Fruit fly (Drosophila melanogaster): ENCODE results near the gene Bulli.

Bulli gene

DNA sequence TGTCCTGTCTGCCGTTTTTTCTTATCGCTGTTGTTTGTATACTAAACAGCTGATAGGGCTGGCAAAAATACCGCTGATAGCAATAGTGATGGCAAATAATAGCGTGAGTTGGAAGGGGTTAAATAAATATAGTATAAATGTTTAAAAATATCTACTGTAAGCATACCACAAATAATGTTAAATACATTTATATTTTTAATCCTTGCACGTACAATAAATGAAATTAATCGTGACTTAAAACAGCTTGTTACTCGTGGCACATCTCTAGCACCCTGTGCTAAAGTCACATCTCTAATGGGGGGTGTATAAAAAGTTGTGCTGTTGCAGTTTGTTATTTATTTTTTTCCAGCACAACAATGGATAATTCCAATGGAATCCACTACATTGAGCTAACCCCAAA is at the start of gene Bulli, which contains the start of gene CG10147 (continued):
- TF ChIP-seq CG7963 (GFP tag; IDR thresholded peaks at IDR 0.05; ENCODE audit: partially characterized antibody) = peak; percentile 86
- peak; percentile 91 for TF ChIP-seq BtbVII (GFP tag; optimal IDR thresholded peaks at IDR 0.05)
- TF ChIP-seq CG6765 (GFP tag; optimal IDR thresholded peaks at IDR 0.05) = peak; percentile 90
- TF ChIP-seq Doc2 (GFP tag; IDR thresholded peaks at IDR 0.05) = peak; percentile 94
- peak; percentile 87 for TF ChIP-seq CG12071 (GFP tag; optimal IDR thresholded peaks at IDR 0.05)
- peak; percentile 95 to 99 for TF ChIP-seq crp (GFP tag; optimal IDR thresholded peaks at IDR 0.05)
- TF ChIP-seq CG8388 (GFP tag; optimal IDR thresholded peaks at IDR 0.05) = peak; percentile 94
- TF ChIP-seq CG18764 (GFP tag; optimal IDR thresholded peaks at IDR 0.05) = peak; percentile 97
- peak; percentile 96 for TF ChIP-seq Taf1 (GFP tag; IDR thresholded peaks at IDR 0.05)
- TF ChIP-seq CG2678 (tag; optimal IDR thresholded peaks at IDR 0.05) = peak; percentile 96
- TF ChIP-seq CG5953 (GFP tag; IDR thresholded peaks at IDR 0.05) = peak; percentile 96
- peak; percentile 76 for TF ChIP-seq pzg (GFP tag; optimal IDR thresholded peaks at IDR 0.05)
- TF ChIP-seq CG7271 (tag; optimal IDR thresholded peaks at IDR 0.05) = peak; percentile 95
- peak; percentile 96 for TF ChIP-seq CG1647 (GFP tag; optimal IDR thresholded peaks at IDR 0.05)
- peak; percentile 97 for TF ChIP-seq trem (tag; optimal IDR thresholded peaks at IDR 0.05)
- peak; percentile 98 for TF ChIP-seq zfh1 (GFP tag; IDR thresholded peaks at IDR 0.05)
- peak; percentile 59 for TF ChIP-seq her (GFP tag; optimal IDR thresholded peaks at IDR 0.05)
- peak; percentile 98 for TF ChIP-seq ase (GFP tag; IDR thresholded peaks at IDR 0.05)
- peak; percentile 96 for TF ChIP-seq caup (GFP tag; optimal IDR thresholded peaks at IDR 0.05; ENCODE audit: severe bottlenecking)
- TF ChIP-seq bowl (GFP tag; IDR thresholded peaks at IDR 0.05) = peak; percentile 92
- TF ChIP-seq unc-4 (GFP tag; IDR thresholded peaks at IDR 0.05; ENCODE audit: partially characterized antibody) = peak; percentile 93
- peak; percentile 98 for TF ChIP-seq CG11247 (GFP tag; IDR thresholded peaks at IDR 0.05)
- peak; percentile 91 for TF ChIP-seq grn (GFP tag; optimal IDR thresholded peaks at IDR 0.05)
- peak; percentile 89; the same call in 2 of the 4 replicates for TF ChIP-seq chinmo (GFP tag; IDR thresholded peaks at IDR 0.05; ENCODE audit: partially characterized antibody)
- peak; percentile 91 for TF ChIP-seq amos (GFP tag; IDR thresholded peaks at IDR 0.05; ENCODE audit: partially characterized antibody)
- TF ChIP-seq toy (GFP tag; IDR thresholded peaks at IDR 0.05) = peak; percentile 91
- peak; percentile 94 for TF ChIP-seq C15 (GFP tag; IDR thresholded peaks at IDR 0.05)
- peak; percentile 95 for TF ChIP-seq CG11504 (tag; optimal IDR thresholded peaks at IDR 0.05)
- peak; percentile 99 for TF ChIP-seq dmrt11E (tag; optimal IDR thresholded peaks at IDR 0.05)
- peak; percentile 98 for TF ChIP-seq CG2120 (GFP tag; optimal IDR thresholded peaks at IDR 0.05)
- TF ChIP-seq hbn (GFP tag; IDR thresholded peaks at IDR 0.05; ENCODE audit: partially characterized antibody) = peak; percentile 94
- TF ChIP-seq CG17385 (GFP tag; optimal IDR thresholded peaks at IDR 0.05) = peak; percentile 89
- TF ChIP-seq CkIIα-i1 (GFP tag; IDR thresholded peaks at IDR 0.05) = peak; percentile 64; the same call in 1 of the 2 replicates
- no peak for TF ChIP-seq cg (GFP tag; optimal IDR thresholded peaks at IDR 0.05)
- peak; percentile 95 for TF ChIP-seq CG10462 (GFP tag; optimal IDR thresholded peaks at IDR 0.05)
- TF ChIP-seq hth (optimal IDR thresholded peaks at IDR 0.05) = no peak
- TF ChIP-seq CG11398 (GFP tag; optimal IDR thresholded peaks at IDR 0.05) = peak; percentile 69
- peak; percentile 98 for TF ChIP-seq CG10209 (GFP tag; optimal IDR thresholded peaks at IDR 0.05)
- TF ChIP-seq CG4424 (GFP tag; optimal IDR thresholded peaks at IDR 0.05) = peak; percentile 99
- peak; percentile 86 for TF ChIP-seq CG3995 (GFP tag; optimal IDR thresholded peaks at IDR 0.05)
- peak; percentile 99 for TF ChIP-seq CG6272 (GFP tag; IDR thresholded peaks at IDR 0.05)
- TF ChIP-seq Hmx (GFP tag; optimal IDR thresholded peaks at IDR 0.05) = peak; percentile 92
- TF ChIP-seq ems (GFP tag; optimal IDR thresholded peaks at IDR 0.05) = peak; percentile 97
- peak; percentile 94 for TF ChIP-seq Hmr (GFP tag; optimal IDR thresholded peaks at IDR 0.05)
- TF ChIP-seq CG6813 (GFP tag; optimal IDR thresholded peaks at IDR 0.05) = peak; percentile 92
- TF ChIP-seq Fer1 (GFP tag; optimal IDR thresholded peaks at IDR 0.05) = peak; percentile 95
- TF ChIP-seq CG13287 (GFP tag; IDR thresholded peaks at IDR 0.05; ENCODE audit: partially characterized antibody) = peak; percentile 96
- peak; percentile 90 for TF ChIP-seq Poxn (GFP tag; IDR thresholded peaks at IDR 0.05)
- TF ChIP-seq br (optimal IDR thresholded peaks at IDR 0.05) = no peak
- TF ChIP-seq CG4820 (GFP tag; optimal IDR thresholded peaks at IDR 0.05) = peak; percentile 98

All from whole organism, embryonic.